Fruit fly (Drosophila melanogaster): Measurements from ENCODE around the gene pns.

pns gene

dm6 chr3L:1496408-1496807 lies 40.5 kb upstream of the pns start, which contains the start of gene CG12084 (continued):
- TF ChIP-seq nmo (GFP tag; optimal IDR thresholded peaks at IDR 0.05): peak; percentile 26
- TF ChIP-seq CG15479 (GFP tag; optimal IDR thresholded peaks at IDR 0.05): peak; percentile 1
- peak; percentile 47 for TF ChIP-seq CG14710 (tag; optimal IDR thresholded peaks at IDR 0.05)
- TF ChIP-seq Kr (GFP tag; optimal IDR thresholded peaks at IDR 0.05): no peak
- peak; percentile 68 for TF ChIP-seq pzg (GFP tag; optimal IDR thresholded peaks at IDR 0.05)
- no peak for TF ChIP-seq CG32767 (GFP tag; IDR thresholded peaks at IDR 0.05)
- peak; percentile 72 for TF ChIP-seq CG15514 (GFP tag; optimal IDR thresholded peaks at IDR 0.05)
- TF ChIP-seq CG3995 (GFP tag; optimal IDR thresholded peaks at IDR 0.05): no peak
- peak; percentile 13 for TF ChIP-seq her (GFP tag; optimal IDR thresholded peaks at IDR 0.05)
- TF ChIP-seq CG30020 (tag; optimal IDR thresholded peaks at IDR 0.05): peak; percentile 8
- no peak for TF ChIP-seq CG12155 (GFP tag; optimal IDR thresholded peaks at IDR 0.05)
- no peak for TF ChIP-seq CG8765 (GFP tag; IDR thresholded peaks at IDR 0.05)
- peak; percentile 87 for TF ChIP-seq CG9797 (GFP tag; optimal IDR thresholded peaks at IDR 0.05)
- peak; percentile 25 for TF ChIP-seq Scr (GFP tag; IDR thresholded peaks at IDR 0.05; ENCODE audit: partially characterized antibody)
- no peak for TF ChIP-seq Eip74EF (GFP tag; optimal IDR thresholded peaks at IDR 0.05)
- no peak for TF ChIP-seq Fer2 (tag; optimal IDR thresholded peaks at IDR 0.05)
- no peak for TF ChIP-seq CG8281 (tag; optimal IDR thresholded peaks at IDR 0.05)
- peak; percentile 70 for TF ChIP-seq sens (GFP tag)
- peak; percentile 20 for TF ChIP-seq CG6854 (GFP tag; optimal IDR thresholded peaks at IDR 0.05)
- no peak for TF ChIP-seq corto (GFP tag; optimal IDR thresholded peaks at IDR 0.05)
- peak; percentile 83 for TF ChIP-seq ATbp (GFP tag; optimal IDR thresholded peaks at IDR 0.05)
- peak; percentile 41 for TF ChIP-seq CHES-1-like (GFP tag; optimal IDR thresholded peaks at IDR 0.05)
- TF ChIP-seq trem (tag; optimal IDR thresholded peaks at IDR 0.05): peak; percentile 59
- TF ChIP-seq CG1792 (GFP tag; optimal IDR thresholded peaks at IDR 0.05): no peak
- no peak for TF ChIP-seq salm (tag; optimal IDR thresholded peaks at IDR 0.05)
- no peak for TF ChIP-seq CG13624 (GFP tag; optimal IDR thresholded peaks at IDR 0.05)
- TF ChIP-seq Sin3A (optimal IDR thresholded peaks at IDR 0.05): peak; percentile 64
- TF ChIP-seq vvl (GFP tag; IDR thresholded peaks at IDR 0.05): 0 out of 2 replicates have a peak, but pooled peaks have one; percentile 10
- peak; percentile 20 for TF ChIP-seq BEAF-32 (GFP tag; optimal IDR thresholded peaks at IDR 0.05)
- no peak for TF ChIP-seq CG7839 (tag; optimal IDR thresholded peaks at IDR 0.05)
- TF ChIP-seq CG3407 (GFP tag; optimal IDR thresholded peaks at IDR 0.05): no peak
- no peak for TF ChIP-seq chif (GFP tag; optimal IDR thresholded peaks at IDR 0.05)
- TF ChIP-seq CG17802 (tag; optimal IDR thresholded peaks at IDR 0.05): no peak
- TF ChIP-seq H2.0 (GFP tag; IDR thresholded peaks at IDR 0.05): no peak
- TF ChIP-seq CG12071 (GFP tag; optimal IDR thresholded peaks at IDR 0.05): no peak
- no peak for TF ChIP-seq tgo (GFP tag; IDR thresholded peaks at IDR 0.05)
- TF ChIP-seq kay (GFP tag; optimal IDR thresholded peaks at IDR 0.05): no peak
- TF ChIP-seq lab (GFP tag; optimal IDR thresholded peaks at IDR 0.05): no peak
- TF ChIP-seq amos (GFP tag; IDR thresholded peaks at IDR 0.05; ENCODE audit: partially characterized antibody): 0 out of 2 replicates have a peak, but pooled peaks have one; percentile 19
- TF ChIP-seq YL-1 (GFP tag; optimal IDR thresholded peaks at IDR 0.05): peak; percentile 86
- peak; percentile 7 for TF ChIP-seq nom (GFP tag; optimal IDR thresholded peaks at IDR 0.05)
- no peak for TF ChIP-seq Hey (tag; optimal IDR thresholded peaks at IDR 0.05)
- no peak for TF ChIP-seq CTCF (GFP tag; optimal IDR thresholded peaks at IDR 0.05)
- TF ChIP-seq E2f2 (GFP tag; IDR thresholded peaks at IDR 0.05): peak; percentile 36
- peak; percentile 64 for TF ChIP-seq CG10267 (tag; optimal IDR thresholded peaks at IDR 0.05)
- TF ChIP-seq Aef1 (GFP tag; IDR thresholded peaks at IDR 0.05): no peak
- TF ChIP-seq MBD-R2 (GFP tag; IDR thresholded peaks at IDR 0.05): peak; percentile 33; the same call in 1 of the 2 replicates
- peak; percentile 15 for TF ChIP-seq CG17829 (tag; optimal IDR thresholded peaks at IDR 0.05)
- no peak for TF ChIP-seq tio (GFP tag; optimal IDR thresholded peaks at IDR 0.05)
- TF ChIP-seq CG34422 (GFP tag; IDR thresholded peaks at IDR 0.05): peak; percentile 21; the same call in 1 of the 3 replicates
- TF ChIP-seq Antp (GFP tag; optimal IDR thresholded peaks at IDR 0.05): no peak

All from whole organism, embryonic.